Fruit fly (Drosophila melanogaster) whole organism, embryonic: ENCODE results near the gene Wsck.

Experiments
- Awh ChIP-seq: fragments of 200-800 bp; sonication (Bioruptor generic); IDR thresholded peaks from 2 replicates; pipeline ENCODE4, ENCODE4 v1.3.6; 2022; ENCODE audit warnings: missing biosample characterization, missing genetic modification characterization
- Blimp-1 ChIP-seq: fragments of 200-800 bp; sonication (Bioruptor generic); optimal IDR thresholded peaks from 3 replicates; lab custom pipeline; 2018; ENCODE audit warnings: missing biosample characterization, missing genetic modification characterization, mild to moderate bottlenecking, moderate library complexity, missing genetic modification reagents
- CG1024 ChIP-seq: fragments of 200-800 bp; sonication (Bioruptor generic); IDR thresholded peaks from 2 replicates; pipeline ENCODE4 v1.3.6; 2022; ENCODE audit warnings: missing biosample characterization, missing genetic modification characterization
- CG10366 ChIP-seq: fragments of 200-800 bp; sonication (Bioruptor generic); IDR thresholded peaks from 2 replicates; pipeline ENCODE4 v1.3.6; 2022; ENCODE audit warnings: missing biosample characterization, missing genetic modification characterization
- CG12659 ChIP-seq: fragments of 200-800 bp; sonication (Bioruptor generic); optimal IDR thresholded peaks from 3 replicates; lab custom pipeline; 2017; ENCODE audit warnings: mild to moderate bottlenecking, missing biosample characterization, missing genetic modification reagents, missing genetic modification characterization
- CG14710 ChIP-seq: fragments of 200-800 bp; sonication (Bioruptor generic); optimal IDR thresholded peaks from 3 replicates; lab custom pipeline; 2019; ENCODE audit warnings: missing biosample characterization, mild to moderate bottlenecking, missing genetic modification characterization, moderate library complexity
- CG15479 ChIP-seq: fragments of 200-800 bp; sonication (Bioruptor generic); optimal IDR thresholded peaks from 3 replicates; lab custom pipeline; 2019; ENCODE audit warnings: missing biosample characterization, mild to moderate bottlenecking, missing genetic modification characterization, moderate library complexity
- CG15696 ChIP-seq: fragments of 200-800 bp; sonication (Bioruptor generic); optimal IDR thresholded peaks from 2 replicates; lab custom pipeline; 2019; ENCODE audit warnings: missing biosample characterization, mild to moderate bottlenecking, missing genetic modification characterization, moderate library complexity
- CG18262 ChIP-seq: fragments of 200-800 bp; optimal IDR thresholded peaks from 3 replicates; lab custom pipeline; 2019; ENCODE audit warnings: missing biosample characterization, mild to moderate bottlenecking, missing genetic modification characterization, moderate library complexity
- CG3065 ChIP-seq: fragments of 200-800 bp; sonication (Bioruptor generic); optimal IDR thresholded peaks from 2 replicates; lab custom pipeline; 2016; ENCODE audit warnings: missing biosample characterization, missing genetic modification characterization
- CG32767 ChIP-seq: fragments of 200-800 bp; sonication (Bioruptor generic); IDR thresholded peaks from 2 replicates; pipeline ENCODE4 v1.3.6; 2022; ENCODE audit warnings: missing biosample characterization, missing genetic modification characterization
- CG33213 ChIP-seq: fragments of 200-800 bp; sonication (Bioruptor generic); optimal IDR thresholded peaks from 3 replicates; lab custom pipeline; 2016; ENCODE audit warnings: missing biosample characterization, missing genetic modification characterization
- CG4282 ChIP-seq: fragments of 200-800 bp; sonication (Bioruptor generic); optimal IDR thresholded peaks from 2 replicates; lab custom pipeline; 2016; ENCODE audit warnings: missing biosample characterization, missing genetic modification characterization
- CG4328 ChIP-seq: fragments of 200-800 bp; sonication (Bioruptor generic); optimal IDR thresholded peaks from 3 replicates; lab custom pipeline; 2017; ENCODE audit warnings: missing biosample characterization, missing genetic modification reagents, missing genetic modification characterization
- CG4617 ChIP-seq: fragments of 200-800 bp; sonication (Bioruptor generic); optimal IDR thresholded peaks from 3 replicates; lab custom pipeline; 2016; ENCODE audit warnings: missing biosample characterization, missing genetic modification characterization, borderline replicate concordance
- CG5953 ChIP-seq: fragments of 200-800 bp; sonication (Bioruptor generic); IDR thresholded peaks from 2 replicates; pipeline ENCODE4 v1.3.6; 2022; ENCODE audit warnings: missing biosample characterization, missing genetic modification characterization
- CG6689 ChIP-seq: fragments of 200-800 bp; sonication (Bioruptor generic); IDR thresholded peaks from 2 replicates; pipeline ENCODE4 v1.3.6; 2022; ENCODE audit warnings: missing biosample characterization, missing genetic modification characterization
- CG7963 ChIP-seq: fragments of 200-800 bp; sonication (Bioruptor generic); IDR thresholded peaks from 3 replicates; pipeline ENCODE4 v1.3.6; 2022; ENCODE audit warnings: missing biosample characterization, missing genetic modification characterization; ENCODE audit not compliant: partially characterized antibody
- CG8359 ChIP-seq: fragments of 200-800 bp; sonication (Bioruptor generic); optimal IDR thresholded peaks from 2 replicates; lab custom pipeline; 2017; ENCODE audit warnings: missing biosample characterization, mild to moderate bottlenecking, missing genetic modification characterization, borderline replicate concordance
- Camta ChIP-seq: fragments of 200-800 bp; sonication (Bioruptor generic); optimal IDR thresholded peaks from 2 replicates; lab custom pipeline; 2016; ENCODE audit warnings: missing biosample characterization, missing genetic modification characterization
- Dref ChIP-seq: fragments of 200-800 bp; sonication (Bioruptor generic); IDR thresholded peaks from 2 replicates; pipeline ENCODE4 v1.3.6; 2022; ENCODE audit warnings: missing biosample characterization, missing genetic modification characterization
- HmgD ChIP-seq: fragments of 200-800 bp; sonication (Bioruptor generic); optimal IDR thresholded peaks from 3 replicates; lab custom pipeline; 2016; ENCODE audit warnings: missing biosample characterization, missing genetic modification characterization
- Hmr ChIP-seq: fragments of 200-800 bp; sonication (Bioruptor generic); optimal IDR thresholded peaks from 3 replicates; lab custom pipeline; 2017; ENCODE audit warnings: mild to moderate bottlenecking, missing biosample characterization, missing genetic modification reagents, missing genetic modification characterization
- Hsf ChIP-seq: fragments of 200-800 bp; sonication (Bioruptor generic); optimal IDR thresholded peaks from 3 replicates; lab custom pipeline; 2016; ENCODE audit warnings: missing biosample characterization, missing genetic modification characterization
- Lim3 ChIP-seq: fragments of 200-800 bp; sonication (Bioruptor generic); IDR thresholded peaks from 2 replicates; pipeline ENCODE4 v1.3.6; 2022; ENCODE audit warnings: missing biosample characterization, missing genetic modification characterization
- MTF-1 ChIP-seq: fragments of 200-800 bp; sonication (Bioruptor generic); optimal IDR thresholded peaks from 2 replicates; lab custom pipeline; 2018; ENCODE audit warnings: missing biosample characterization, mild to moderate bottlenecking, missing genetic modification characterization, borderline replicate concordance
- Med ChIP-seq: fragments of 200-800 bp; sonication (Bioruptor generic); peaks from one replicate; lab custom pipeline; 2016; ENCODE audit warnings: missing biosample characterization, missing genetic modification characterization, mild to moderate bottlenecking, inconsistent platforms, moderate library complexity
- Nf-YA ChIP-seq: fragments of 200-800 bp; sonication (Bioruptor generic); IDR thresholded peaks from 2 replicates; pipeline ENCODE4 v1.3.6; 2022; ENCODE audit warnings: missing biosample characterization, missing genetic modification characterization
- Nf-YB ChIP-seq: fragments of 200-800 bp; sonication (Bioruptor generic); optimal IDR thresholded peaks from 3 replicates; lab custom pipeline; 2019; ENCODE audit warnings: missing biosample characterization, mild to moderate bottlenecking, missing genetic modification characterization, moderate library complexity
- Trl ChIP-seq, 3 experiments: fragments of >200 bp in 2 of 3; fragments of 200-800 bp in 1 of 3; sonication (Bioruptor generic) in 1 of 3; optimal IDR thresholded peaks; 2 replicates in 1 of 3; 3 replicates in 2 of 3; lab custom pipeline; 2016 to 2017; ENCODE audit warnings: missing biosample characterization in 1 of 3, missing genetic modification characterization in 1 of 3
- Xrp1 ChIP-seq: fragments of 200-800 bp; sonication (Bioruptor generic); IDR thresholded peaks from 2 replicates; pipeline ENCODE4 v1.3.6; 2022; ENCODE audit warnings: missing biosample characterization, missing genetic modification characterization
- bsh ChIP-seq, 2 experiments: fragments of 200-800 bp; sonication (Bioruptor generic); optimal IDR thresholded peaks; 2 replicates each; lab custom pipeline; 2017 to 2018; ENCODE audit warnings: mild to moderate bottlenecking in 2 of 2, missing biosample characterization in 2 of 2, missing genetic modification characterization in 2 of 2, moderate library complexity in 1 of 2
- cwo ChIP-seq: fragments of 200-800 bp; sonication (Bioruptor generic); optimal IDR thresholded peaks from 3 replicates; lab custom pipeline; 2017; ENCODE audit warnings: missing biosample characterization, missing genetic modification characterization, mild to moderate bottlenecking, moderate library complexity, missing genetic modification reagents
- esg ChIP-seq: fragments of 200-800 bp; sonication (Bioruptor generic); conservative IDR thresholded peaks from 2 replicates; pipeline ENCODE4 v1.3.6; 2022; ENCODE audit warnings: missing biosample characterization, missing genetic modification characterization
- fd102C ChIP-seq: fragments of 200-800 bp; sonication (Bioruptor generic); optimal IDR thresholded peaks from 2 replicates; lab custom pipeline; 2018; ENCODE audit warnings: missing biosample characterization, mild to moderate bottlenecking, missing genetic modification characterization, moderate library complexity
- gcm2 ChIP-seq: fragments of 200-800 bp; sonication (Bioruptor generic); optimal IDR thresholded peaks from 2 replicates; lab custom pipeline; 2016; ENCODE audit warnings: missing biosample characterization, missing genetic modification characterization
- grau ChIP-seq: fragments of 200-800 bp; optimal IDR thresholded peaks from 3 replicates; lab custom pipeline; 2019; ENCODE audit warnings: missing biosample characterization, mild to moderate bottlenecking, missing genetic modification characterization, moderate library complexity
- her ChIP-seq: fragments of 200-800 bp; sonication (Bioruptor generic); optimal IDR thresholded peaks from 2 replicates; lab custom pipeline; 2016; ENCODE audit warnings: missing biosample characterization, missing genetic modification characterization
- ind ChIP-seq: fragments of 200-800 bp; sonication (Bioruptor generic); optimal IDR thresholded peaks from 3 replicates; lab custom pipeline; 2016; ENCODE audit warnings: missing biosample characterization, missing genetic modification characterization
- jumu ChIP-seq: fragments of 200-800 bp; sonication (Bioruptor generic); optimal IDR thresholded peaks from 3 replicates; lab custom pipeline; 2016; ENCODE audit warnings: missing biosample characterization, missing genetic modification characterization
- nmo ChIP-seq: fragments of 200-800 bp; sonication (Bioruptor generic); optimal IDR thresholded peaks from 2 replicates; lab custom pipeline; 2018; ENCODE audit warnings: missing biosample characterization, mild to moderate bottlenecking, missing genetic modification characterization, moderate library complexity
- p53 ChIP-seq: fragments of 200-800 bp; sonication (Bioruptor generic); optimal IDR thresholded peaks from 2 replicates; lab custom pipeline; 2016; ENCODE audit warnings: missing biosample characterization, missing genetic modification characterization
- row ChIP-seq: fragments of 200-800 bp; sonication (Bioruptor generic); IDR thresholded peaks from 3 replicates; pipeline ENCODE4 v1.3.6; 2022; ENCODE audit warnings: missing biosample characterization, missing genetic modification characterization
- sna ChIP-seq: fragments of 200-800 bp; sonication (Bioruptor generic); IDR thresholded peaks from 2 replicates; pipeline ENCODE4 v1.3.6; 2022; ENCODE audit warnings: missing biosample characterization, missing genetic modification characterization; ENCODE audit not compliant: partially characterized antibody
- stc ChIP-seq: fragments of 200-800 bp; sonication (Bioruptor generic); IDR thresholded peaks from 2 replicates; pipeline ENCODE4 v1.3.6; 2022; ENCODE audit warnings: missing biosample characterization, missing genetic modification characterization
- tx ChIP-seq: fragments of 200-800 bp; sonication (Bioruptor generic); optimal IDR thresholded peaks from 2 replicates; lab custom pipeline; 2016; ENCODE audit warnings: missing biosample characterization, missing genetic modification characterization
- unc-4 ChIP-seq: fragments of 200-800 bp; sonication (Bioruptor generic); IDR thresholded peaks from 2 replicates; pipeline ENCODE4 v1.3.6; 2022; ENCODE audit warnings: missing biosample characterization, missing genetic modification characterization; ENCODE audit not compliant: partially characterized antibody
- vnd ChIP-seq: fragments of 200-800 bp; sonication (Bioruptor generic); IDR thresholded peaks from 3 replicates; pipeline ENCODE4 v1.3.6; 2022; ENCODE audit warnings: missing biosample characterization, missing genetic modification characterization; ENCODE audit not compliant: partially characterized antibody

The Wsck gene

DNA sequence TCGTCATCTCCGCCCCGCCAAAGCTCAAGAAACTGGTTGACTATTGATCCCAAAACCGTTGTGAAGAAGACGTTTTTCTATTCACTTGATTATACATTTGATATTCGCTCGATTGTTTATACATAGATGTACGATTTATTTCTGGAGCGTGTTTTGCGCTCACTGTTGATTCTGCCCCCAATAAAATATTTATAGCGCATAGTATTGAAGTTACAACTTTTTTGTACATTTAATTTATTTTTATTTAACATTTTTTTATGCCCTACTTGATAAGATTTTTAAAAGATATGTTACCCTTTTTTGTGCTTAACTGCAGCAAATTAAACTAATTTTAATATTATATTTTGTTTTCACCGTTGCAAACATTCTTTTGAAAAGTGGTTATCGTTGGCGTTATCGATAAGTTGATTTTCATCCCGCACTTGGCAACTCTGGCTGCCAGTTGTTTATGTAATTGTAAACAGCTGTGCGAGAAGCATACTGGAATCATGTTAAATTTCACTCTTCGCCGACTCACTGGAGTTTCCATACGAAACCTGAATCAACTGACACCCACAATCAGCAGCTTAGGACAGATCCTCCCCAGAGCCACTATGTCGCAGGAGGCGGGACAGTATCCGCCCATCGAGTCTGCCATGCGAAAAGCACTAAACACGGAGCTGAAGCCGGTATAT is 29.4 kb upstream of the Wsck start, which contains the start of gene CG31126 (continued):
- TF ChIP-seq CG7963 (0 out of 3 replicates have a peak, but pooled peaks have one; percentile 47), CG15479 (GFP tag; lab: Kevin White, UChicago) (no peak), CG3065 (GFP tag; lab: Kevin White, UChicago) (no peak), fd102C (GFP tag; lab: Kevin White, UChicago) (no peak), CG12659 (peak; percentile 25), nmo (peak; percentile 6), Dref (GFP tag; lab: Robert Waterston, UW) (peak; percentile 85), grau (no peak), jumu (no peak), her (GFP tag; lab: Kevin White, UChicago) (no peak), Nf-YB (no peak), Awh (GFP tag; lab: Robert Waterston, UW) (no peak), gcm2 (GFP tag; lab: Kevin White, UChicago) (no peak), vnd (0 out of 3 replicates have a peak, but pooled peaks have one; percentile 23), CG32767 (no peak), Camta (GFP tag; lab: Kevin White, UChicago) (no peak), row (GFP tag; lab: Robert Waterston, UW) (peak; percentile 16; the same call in 1 of the 3 replicates), Xrp1 (GFP tag; lab: Robert Waterston, UW) (no peak), sna (GFP tag; lab: Robert Waterston, UW) (peak; percentile 63; the same call in 1 of the 2 replicates), Hsf (no peak), MTF-1 (GFP tag; lab: Kevin White, UChicago) (no peak), CG14710 (tag; lab: Kevin White, UChicago) (peak; percentile 15), unc-4 (GFP tag; lab: Robert Waterston, UW) (peak; percentile 58)

DNA sequence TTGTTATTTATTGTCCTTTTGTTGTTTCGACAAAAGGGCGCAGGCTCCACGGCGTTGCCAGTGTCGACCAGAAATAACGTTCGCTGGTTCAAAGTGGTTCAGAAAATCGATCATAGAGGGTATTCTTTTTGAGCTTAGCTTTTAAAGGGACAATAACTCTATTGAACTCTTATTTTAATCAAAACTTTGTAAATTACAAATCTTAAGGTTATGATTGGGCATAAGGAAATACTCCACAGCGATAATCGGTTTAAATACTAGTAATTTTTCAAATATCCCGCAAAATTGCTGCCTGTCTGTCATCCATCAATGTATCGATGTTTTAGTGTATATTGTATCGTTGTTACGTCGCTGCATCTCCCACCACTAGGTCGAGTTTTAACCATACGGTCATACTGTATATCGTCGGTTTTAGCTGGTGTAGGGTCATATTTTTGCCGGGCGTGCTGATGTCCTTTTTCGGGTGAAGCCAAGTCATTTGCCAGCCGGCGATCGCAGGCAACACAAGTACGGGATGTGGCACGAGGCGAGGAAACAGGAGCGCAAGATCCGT is 25.0 kb upstream of the Wsck start, which contains the start of the genes CG31125 and CG6695:
CG31125 (minus strand) TSS at position 51 of the 553 bp plus-strand sequence.
CG6695 (plus strand) TSS at position 391 of the 553 bp plus-strand sequence.
- peak; percentile 45; the same call in 1 of the 2 replicates for TF ChIP-seq CG6689
- peak; percentile 52 for TF ChIP-seq p53 (GFP tag; lab: Kevin White, UChicago)
- TF ChIP-seq CG33213 (GFP tag; lab: Kevin White, UChicago) = peak; percentile 61
- TF ChIP-seq tx (GFP tag; lab: Kevin White, UChicago) = peak; percentile 63
- TF ChIP-seq CG8359 (GFP tag; lab: Kevin White, UChicago) = no peak
- TF ChIP-seq Dref (GFP tag; lab: Robert Waterston, UW) = peak; percentile 90
- TF ChIP-seq CG4617 (GFP tag; lab: Kevin White, UChicago) = peak; percentile 56
- peak; percentile 44 for TF ChIP-seq ind (GFP tag; lab: Kevin White, UChicago)
- peak; percentile 56 for TF ChIP-seq CG18262 (tag; lab: Kevin White, UChicago)
- peak; percentile 53 for TF ChIP-seq CG15696 (tag; lab: Kevin White, UChicago)
- no peak for TF ChIP-seq Hmr (GFP tag; lab: Kevin White, UChicago)
- TF ChIP-seq bsh (GFP tag; optimal IDR thresholded peaks at IDR 0.05; lab: Kevin White, UChicago) = peak in 1 of 2 experiments; percentile 23
- no peak for TF ChIP-seq Nf-YA (GFP tag; lab: Robert Waterston, UW)
- 0 out of 2 replicates have a peak, but pooled peaks have one; percentile 9 for TF ChIP-seq CG1024 (GFP tag; lab: Robert Waterston, UW)
- peak; percentile 33; the same call in 1 of the 2 replicates for TF ChIP-seq esg (GFP tag; lab: Robert Waterston, UW)
- TF ChIP-seq CG4328 = no peak
- no peak for TF ChIP-seq Blimp-1
- TF ChIP-seq Lim3 (GFP tag; lab: Robert Waterston, UW) = no peak
- TF ChIP-seq CG10366 = peak; percentile 28; the same call in 1 of the 2 replicates
- peak; percentile 27 for TF ChIP-seq CG4282 (GFP tag; lab: Kevin White, UChicago)
- no peak for TF ChIP-seq cwo (GFP tag; lab: Kevin White, UChicago)
- TF ChIP-seq stc (GFP tag; lab: Robert Waterston, UW) = no peak
- TF ChIP-seq Med = peak; percentile 93
- no peak for TF ChIP-seq CG5953
- TF ChIP-seq HmgD = peak; percentile 65
- no peak for TF ChIP-seq Trl (optimal IDR thresholded peaks at IDR 0.05; lab: Kevin White, UChicago)
- TF ChIP-seq Trl (GFP tag; optimal IDR thresholded peaks at IDR 0.05; lab: Kevin White, UChicago) = peak; percentile 67
